Fruit fly (Drosophila melanogaster): ENCODE measurements around the gene CG5004.
A peak's percentile ranks its signal among the peaks of the same experiment; 100 is the strongest.

DNA sequence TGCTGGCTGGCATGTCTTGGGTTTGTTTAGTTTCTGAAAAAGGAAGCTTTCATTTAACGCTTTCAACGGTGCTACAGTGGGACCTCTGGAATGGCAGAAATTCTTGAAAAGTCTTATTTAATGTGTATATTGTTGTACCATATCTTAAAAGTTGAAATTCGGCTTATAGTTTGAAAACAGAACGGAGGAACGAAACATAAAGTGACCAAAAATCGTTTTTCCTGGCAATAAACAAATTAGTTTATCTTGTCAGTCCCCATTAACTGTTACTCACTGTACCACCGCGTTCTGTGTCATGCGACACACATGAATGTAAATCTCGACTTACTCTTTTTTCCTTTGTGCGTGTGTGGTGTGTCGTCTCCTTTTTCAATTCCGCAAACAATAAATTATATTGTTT is 64.7 kb downstream of the CG5004 start:
- TF ChIP-seq CG11294 (GFP tag; IDR thresholded peaks at IDR 0.05) = no peak
- TF ChIP-seq topi (GFP tag; optimal IDR thresholded peaks at IDR 0.05) = peak; percentile 73
- TF ChIP-seq salr (GFP tag; optimal IDR thresholded peaks at IDR 0.05) = no peak
- TF ChIP-seq Lpt (GFP tag; optimal IDR thresholded peaks at IDR 0.05) = no peak
- TF ChIP-seq CG11902 (GFP tag; optimal IDR thresholded peaks at IDR 0.05) = peak; percentile 5
- TF ChIP-seq OdsH (GFP tag; optimal IDR thresholded peaks at IDR 0.05) = peak; percentile 17
- TF ChIP-seq CG6792 (GFP tag; optimal IDR thresholded peaks at IDR 0.05) = peak; percentile 43
- TF ChIP-seq Met (GFP tag; optimal IDR thresholded peaks at IDR 0.05) = peak; percentile 69

Measured in whole organism, prepupa.